Worm (Caenorhabditis elegans): ENCODE results near the gene mcm-5.

Gene mcm-5

ce11 chrIII:4269220-4269935 is 21.7 kb downstream of the mcm-5 start, which contains the start of the genes sftb-1 and R10E4.1 (continued):
- peak; percentile 61 for TF ChIP-seq unc-130 (tag; optimal IDR thresholded peaks at IDR 0.05)
- TF ChIP-seq nhr-20 (tag; optimal IDR thresholded peaks at IDR 0.05): peak; percentile 80
- TF ChIP-seq nhr-47 (tag; optimal IDR thresholded peaks at IDR 0.05): peak; percentile 86
- peak; percentile 78 to 87 for TF ChIP-seq lin-35 (GFP tag; optimal IDR thresholded peaks at IDR 0.05)
- TF ChIP-seq efl-3 (GFP tag; optimal IDR thresholded peaks at IDR 0.05): no peak
- peak; percentile 77 for TF ChIP-seq nhr-90 (tag; optimal IDR thresholded peaks at IDR 0.05; ENCODE audit: poor library complexity)
- peak; percentile 62 for TF ChIP-seq lin-13 (GFP tag; optimal IDR thresholded peaks at IDR 0.05)
- no peak for TF ChIP-seq ces-1 (GFP tag; optimal IDR thresholded peaks at IDR 0.05)
- TF ChIP-seq C34B4.2 (tag; optimal IDR thresholded peaks at IDR 0.05): no peak
- peak; percentile 62 for TF ChIP-seq fkh-8 (tag; optimal IDR thresholded peaks at IDR 0.05)
- peak; percentile 60 for TF ChIP-seq egl-13 (tag; optimal IDR thresholded peaks at IDR 0.05)
- TF ChIP-seq nhr-12 (tag; optimal IDR thresholded peaks at IDR 0.05): no peak
- TF ChIP-seq dsc-1 (tag; optimal IDR thresholded peaks at IDR 0.05): peak; percentile 74
- peak; percentile 6 for TF ChIP-seq blmp-1 (tag; optimal IDR thresholded peaks at IDR 0.05)
- no peak for TF ChIP-seq ceh-63 (GFP tag; optimal IDR thresholded peaks at IDR 0.05)
- peak; percentile 13 for TF ChIP-seq elt-2 (tag; optimal IDR thresholded peaks at IDR 0.05)
- no peak for TF ChIP-seq aha-1 (tag; optimal IDR thresholded peaks at IDR 0.05)
- peak; percentile 52 for TF ChIP-seq sox-4 (tag; optimal IDR thresholded peaks at IDR 0.05)
- TF ChIP-seq tbx-2 (tag; optimal IDR thresholded peaks at IDR 0.05): peak; percentile 81
- TF ChIP-seq grh-1 (GFP tag; IDR thresholded peaks at IDR 0.05): 0 out of 2 replicates have a peak, but pooled peaks have one; percentile 40
- peak; percentile 88 for TF ChIP-seq nhr-85 (tag)
- peak; percentile 85 for TF ChIP-seq snu-23 (GFP tag; optimal IDR thresholded peaks at IDR 0.05)
- no peak for TF ChIP-seq nhr-28 (tag; optimal IDR thresholded peaks at IDR 0.05)
- TF ChIP-seq lsy-2 (tag; optimal IDR thresholded peaks at IDR 0.05): peak; percentile 84 to 85
- peak; percentile 81 for TF ChIP-seq nhr-19 (GFP tag; conservative IDR thresholded peaks at IDR 0.05)
- peak; percentile 70 for TF ChIP-seq F16B12.6 (tag; optimal IDR thresholded peaks at IDR 0.05)
- TF ChIP-seq lin-39 (tag; optimal IDR thresholded peaks at IDR 0.05): peak; percentile 62
- peak; percentile 22 for TF ChIP-seq nhr-11 (tag; optimal IDR thresholded peaks at IDR 0.05)
- peak; percentile 82 for TF ChIP-seq xbp-1 (tag; optimal IDR thresholded peaks at IDR 0.05)
- no peak for TF ChIP-seq unc-62 (GFP tag; optimal IDR thresholded peaks at IDR 0.05)
- TF ChIP-seq jun-1 (tag; optimal IDR thresholded peaks at IDR 0.05): peak; percentile 40
- TF ChIP-seq nhr-71 (tag; optimal IDR thresholded peaks at IDR 0.05): peak; percentile 87
- peak; percentile 55 for TF ChIP-seq isw-1 (GFP tag; IDR thresholded peaks at IDR 0.05)
- TF ChIP-seq efl-1 (optimal IDR thresholded peaks at IDR 0.05): peak; percentile 69 to 80
- peak; percentile 75 to 97 for TF ChIP-seq efl-1 (GFP tag; optimal IDR thresholded peaks at IDR 0.05 in 1 of 2)
- no peak for TF ChIP-seq alr-1 (tag; optimal IDR thresholded peaks at IDR 0.05; ENCODE audit: borderline replicate concordance)
- peak; percentile 66 to 83 (median 81) for TF ChIP-seq dpl-1 (GFP tag; optimal IDR thresholded peaks at IDR 0.05)
- TF ChIP-seq ceh-82 (tag; optimal IDR thresholded peaks at IDR 0.05): peak; percentile 76 to 77 (median 77)
- peak; percentile 22 for TF ChIP-seq hpl-2 (GFP tag; optimal IDR thresholded peaks at IDR 0.05)
- TF ChIP-seq nhr-77 (tag; optimal IDR thresholded peaks at IDR 0.05): peak; percentile 1
- no peak for TF ChIP-seq ets-5 (GFP tag; IDR thresholded peaks at IDR 0.05)
- TF ChIP-seq Y116A8C.19 (tag; optimal IDR thresholded peaks at IDR 0.05; ENCODE audit: borderline replicate concordance): no peak
- TF ChIP-seq pax-3 (tag; optimal IDR thresholded peaks at IDR 0.05): no peak
- peak; percentile 72 for TF ChIP-seq skn-1 (tag; optimal IDR thresholded peaks at IDR 0.05)
- TF ChIP-seq pag-3 (tag; optimal IDR thresholded peaks at IDR 0.05; ENCODE audit: borderline replicate concordance, insufficient read depth): no peak
- peak; percentile 29 for TF ChIP-seq aly-2 (tag; optimal IDR thresholded peaks at IDR 0.05)
- no peak for TF ChIP-seq unc-30 (tag; optimal IDR thresholded peaks at IDR 0.05)
- TF ChIP-seq ceh-88 (GFP tag; IDR thresholded peaks at IDR 0.05): 0 out of 2 replicates have a peak, but pooled peaks have one; percentile 15
- no peak for TF ChIP-seq unc-98 (GFP tag; IDR thresholded peaks at IDR 0.05)
- peak; percentile 66 for TF ChIP-seq unc-86 (tag; optimal IDR thresholded peaks at IDR 0.05)
